Fruit fly (Drosophila melanogaster) whole organism, embryonic: ENCODE measurements around the gene CG2652.

Experiments
- Asciz ChIP-seq: fragments of 200-800 bp; sonication (Bioruptor generic); optimal IDR thresholded peaks from 2 replicates; lab custom pipeline; 2017; ENCODE audit warnings: missing biosample characterization, mild to moderate bottlenecking, missing genetic modification characterization, missing genetic modification reagents
- CG13424 ChIP-seq: fragments of 200-800 bp; sonication (Bioruptor generic); optimal IDR thresholded peaks from 2 replicates; lab custom pipeline; 2019; ENCODE audit warnings: missing biosample characterization, mild to moderate bottlenecking, missing genetic modification characterization, moderate library complexity
- Max ChIP-seq: fragments of 200-800 bp; sonication (Bioruptor generic); optimal IDR thresholded peaks from 2 replicates; lab custom pipeline; 2016; ENCODE audit warnings: missing biosample characterization, mild to moderate bottlenecking, missing genetic modification characterization
- Rfx ChIP-seq: fragments of 200-800 bp; sonication (Bioruptor generic); IDR thresholded peaks from 2 replicates; pipeline ENCODE4 v1.3.6; 2022; ENCODE audit warnings: missing biosample characterization, missing genetic modification characterization
- Sox102F ChIP-seq: fragments of 200-800 bp; sonication (Bioruptor generic); optimal IDR thresholded peaks from 2 replicates; lab custom pipeline; 2018; ENCODE audit warnings: missing biosample characterization, mild to moderate bottlenecking, missing genetic modification characterization, moderate library complexity
- da ChIP-seq: fragments of 200-800 bp; sonication (Bioruptor generic); optimal IDR thresholded peaks from 2 replicates; lab custom pipeline; 2016; ENCODE audit warnings: missing biosample characterization, missing genetic modification characterization

- TF ChIP-seq CG13424 (tag; lab: Kevin White, UChicago): no peak
- no peak for TF ChIP-seq Max (GFP tag; lab: Kevin White, UChicago)
- no peak for TF ChIP-seq da
- TF ChIP-seq Rfx (GFP tag; lab: Robert Waterston, UW): no peak
- no peak for TF ChIP-seq Sox102F (GFP tag; lab: Kevin White, UChicago)
- no peak for TF ChIP-seq Asciz (GFP tag; lab: Kevin White, UChicago)
Measured at dm6 chrX:2651128-2651527, 31.6 kb downstream of the CG2652 start.
